Fruit fly (Drosophila melanogaster): Measurements from ENCODE around the gene CG8360.

- TF ChIP-seq CG8478 (optimal IDR thresholded peaks at IDR 0.05) (no peak), CTCF (optimal IDR thresholded peaks at IDR 0.05) (no peak)
These were observed 44.7 kb upstream of the CG8360 start for dm6 chr2L:8168075-8168474.

Measured in S2 (cell line).